Fruit fly (Drosophila melanogaster) whole organism, embryonic: ENCODE measurements around the gene CG3505.
A peak's percentile ranks its signal among the peaks of the same experiment; 100 is the strongest.

Experiments used
- Asciz ChIP-seq: fragments of 200-800 bp; sonication (Bioruptor generic); optimal IDR thresholded peaks from 2 replicates; lab custom pipeline; 2017; ENCODE audit warnings: missing biosample characterization, mild to moderate bottlenecking, missing genetic modification characterization, missing genetic modification reagents
- CG10654 ChIP-seq: fragments of 200-800 bp; sonication (Bioruptor generic); optimal IDR thresholded peaks from 2 replicates; lab custom pipeline; 2016; ENCODE audit warnings: missing biosample characterization, missing genetic modification characterization
- CG11085 ChIP-seq: fragments of 200-800 bp; sonication (Bioruptor generic); IDR thresholded peaks from 2 replicates; pipeline ENCODE4 v1.3.6; 2022; ENCODE audit warnings: missing biosample characterization, missing genetic modification characterization
- CG11247 ChIP-seq: fragments of 200-800 bp; sonication (Bioruptor generic); IDR thresholded peaks from 2 replicates; pipeline ENCODE4 v1.3.6; 2022; ENCODE audit warnings: missing biosample characterization, missing genetic modification characterization
- CG11504 ChIP-seq: fragments of 200-800 bp; sonication (Bioruptor generic); optimal IDR thresholded peaks from 3 replicates; lab custom pipeline; 2019; ENCODE audit warnings: missing biosample characterization, mild to moderate bottlenecking, missing genetic modification characterization, moderate library complexity
- CG12659 ChIP-seq: fragments of 200-800 bp; sonication (Bioruptor generic); optimal IDR thresholded peaks from 3 replicates; lab custom pipeline; 2017; ENCODE audit warnings: mild to moderate bottlenecking, missing biosample characterization, missing genetic modification reagents, missing genetic modification characterization
- CG13424 ChIP-seq: fragments of 200-800 bp; sonication (Bioruptor generic); optimal IDR thresholded peaks from 2 replicates; lab custom pipeline; 2019; ENCODE audit warnings: missing biosample characterization, mild to moderate bottlenecking, missing genetic modification characterization, moderate library complexity
- CG15073 ChIP-seq: fragments of 200-800 bp; sonication (Bioruptor generic); optimal IDR thresholded peaks from 2 replicates; lab custom pipeline; 2016; ENCODE audit warnings: missing biosample characterization, missing genetic modification characterization
- CG1529 ChIP-seq: fragments of 200-800 bp; sonication (Bioruptor generic); optimal IDR thresholded peaks from 3 replicates; lab custom pipeline; 2018; ENCODE audit warnings: missing biosample characterization, missing genetic modification characterization
- CG1603 ChIP-seq: fragments of 200-800 bp; sonication (Bioruptor generic); optimal IDR thresholded peaks from 2 replicates; lab custom pipeline; 2019; ENCODE audit warnings: missing biosample characterization, mild to moderate bottlenecking, missing genetic modification characterization, moderate library complexity
- CG16815 ChIP-seq: fragments of 200-800 bp; sonication (Bioruptor generic); optimal IDR thresholded peaks from 3 replicates; lab custom pipeline; 2017; ENCODE audit warnings: missing biosample characterization, mild to moderate bottlenecking, missing genetic modification characterization
- CG2120 ChIP-seq: fragments of 200-800 bp; sonication (Bioruptor generic); optimal IDR thresholded peaks from 3 replicates; lab custom pipeline; 2016; ENCODE audit warnings: missing biosample characterization, missing genetic modification characterization
- CG2678 ChIP-seq: fragments of 200-800 bp; sonication (Bioruptor generic); optimal IDR thresholded peaks from 3 replicates; lab custom pipeline; 2019; ENCODE audit warnings: missing biosample characterization, mild to moderate bottlenecking, missing genetic modification characterization, moderate library complexity
- CG2889 ChIP-seq: fragments of 200-800 bp; sonication (Bioruptor generic); IDR thresholded peaks from 3 replicates; pipeline ENCODE4 v1.3.6; 2022; ENCODE audit warnings: missing biosample characterization, missing genetic modification characterization
- CG31224 ChIP-seq: fragments of 200-800 bp; sonication (Bioruptor generic); IDR thresholded peaks from 2 replicates; pipeline ENCODE4 v1.3.6; 2022; ENCODE audit warnings: missing biosample characterization, missing genetic modification characterization
- CG4328 ChIP-seq: fragments of 200-800 bp; sonication (Bioruptor generic); optimal IDR thresholded peaks from 3 replicates; lab custom pipeline; 2017; ENCODE audit warnings: missing biosample characterization, missing genetic modification reagents, missing genetic modification characterization
- CG6689 ChIP-seq: fragments of 200-800 bp; sonication (Bioruptor generic); IDR thresholded peaks from 2 replicates; pipeline ENCODE4 v1.3.6; 2022; ENCODE audit warnings: missing biosample characterization, missing genetic modification characterization
- CG6765 ChIP-seq: fragments of 200-800 bp; sonication (Bioruptor generic); optimal IDR thresholded peaks from 3 replicates; lab custom pipeline; 2017; ENCODE audit warnings: missing biosample characterization, mild to moderate bottlenecking, missing genetic modification characterization
- CG6791 ChIP-seq: fragments of 200-800 bp; sonication (Bioruptor generic); IDR thresholded peaks from 3 replicates; pipeline ENCODE4 v1.3.6; 2022; ENCODE audit warnings: missing biosample characterization, missing genetic modification characterization; ENCODE audit not compliant: partially characterized antibody
- CG9932 ChIP-seq: fragments of 200-800 bp; sonication (Bioruptor generic); IDR thresholded peaks from 2 replicates; pipeline ENCODE4 v1.3.6; 2022; ENCODE audit warnings: missing biosample characterization, missing genetic modification characterization
- Dp ChIP-seq: fragments of 200-800 bp; sonication (Bioruptor generic); optimal IDR thresholded peaks from 2 replicates; lab custom pipeline; 2018; ENCODE audit warnings: missing biosample characterization, mild to moderate bottlenecking, missing genetic modification characterization, moderate library complexity
- Drgx ChIP-seq: fragments of 200-800 bp; sonication (Bioruptor generic); IDR thresholded peaks from 2 replicates; pipeline ENCODE4 v1.3.6; 2022; ENCODE audit warnings: missing biosample characterization, missing genetic modification characterization
- Scr ChIP-seq: fragments of 200-800 bp; sonication (Bioruptor generic); IDR thresholded peaks from 2 replicates; pipeline ENCODE4 v1.3.6; 2022; ENCODE audit warnings: missing biosample characterization, missing genetic modification characterization; ENCODE audit not compliant: partially characterized antibody
- Sox102F ChIP-seq: fragments of 200-800 bp; sonication (Bioruptor generic); optimal IDR thresholded peaks from 2 replicates; lab custom pipeline; 2018; ENCODE audit warnings: missing biosample characterization, mild to moderate bottlenecking, missing genetic modification characterization, moderate library complexity
- Ssrp ChIP-seq: fragments of 200-800 bp; sonication (Bioruptor generic); optimal IDR thresholded peaks from 2 replicates; lab custom pipeline; 2018; ENCODE audit warnings: missing biosample characterization, mild to moderate bottlenecking, missing genetic modification characterization, moderate library complexity
- Trl ChIP-seq, 3 experiments: fragments of >200 bp in 2 of 3; fragments of 200-800 bp in 1 of 3; sonication (Bioruptor generic) in 1 of 3; optimal IDR thresholded peaks; 2 replicates in 1 of 3; 3 replicates in 2 of 3; lab custom pipeline; 2016 to 2017; ENCODE audit warnings: missing biosample characterization in 1 of 3, missing genetic modification characterization in 1 of 3
- abd-A ChIP-seq: fragments of 200-800 bp; sonication (Bioruptor generic); optimal IDR thresholded peaks from 3 replicates; lab custom pipeline; 2019; ENCODE audit warnings: missing biosample characterization, mild to moderate bottlenecking, missing genetic modification characterization, moderate library complexity
- ato ChIP-seq: fragments of 200-800 bp; sonication (Bioruptor generic); IDR thresholded peaks from 2 replicates; pipeline ENCODE4 v1.3.6; 2022; ENCODE audit warnings: missing biosample characterization, missing genetic modification characterization; ENCODE audit not compliant: partially characterized antibody
- br ChIP-seq: fragments of >200 bp; optimal IDR thresholded peaks from 2 replicates; lab custom pipeline; 2017
- caup ChIP-seq: fragments of 200-800 bp; sonication (Bioruptor generic); optimal IDR thresholded peaks from 3 replicates; lab custom pipeline; 2017; ENCODE audit warnings: missing biosample characterization, mild to moderate bottlenecking, missing genetic modification characterization, moderate library complexity; ENCODE audit not compliant: severe bottlenecking
- chm ChIP-seq: fragments of 200-800 bp; sonication (Bioruptor generic); IDR thresholded peaks from 2 replicates; pipeline ENCODE4 v1.3.6; 2022; ENCODE audit warnings: missing biosample characterization, missing genetic modification characterization
- fd64A ChIP-seq: fragments of 200-800 bp; sonication (Bioruptor generic); optimal IDR thresholded peaks from 3 replicates; lab custom pipeline; 2018; ENCODE audit warnings: missing biosample characterization, mild to moderate bottlenecking, missing genetic modification characterization
- gce ChIP-seq: fragments of 200-800 bp; sonication (Bioruptor generic); IDR thresholded peaks from 3 replicates; pipeline ENCODE4 v1.3.6; 2022; ENCODE audit warnings: missing biosample characterization, missing genetic modification characterization
- gcm ChIP-seq: fragments of 200-800 bp; sonication (Bioruptor generic); optimal IDR thresholded peaks from 2 replicates; lab custom pipeline; 2019; ENCODE audit warnings: missing biosample characterization, mild to moderate bottlenecking, missing genetic modification characterization, moderate library complexity
- gfzf ChIP-seq: fragments of 200-800 bp; sonication (Bioruptor generic); optimal IDR thresholded peaks from 2 replicates; lab custom pipeline; 2016; ENCODE audit warnings: missing biosample characterization, mild to moderate bottlenecking, missing genetic modification characterization, moderate library complexity
- grau ChIP-seq: fragments of 200-800 bp; optimal IDR thresholded peaks from 3 replicates; lab custom pipeline; 2019; ENCODE audit warnings: missing biosample characterization, mild to moderate bottlenecking, missing genetic modification characterization, moderate library complexity
- grn ChIP-seq: fragments of 200-800 bp; sonication (Bioruptor generic); optimal IDR thresholded peaks from 3 replicates; lab custom pipeline; 2017; ENCODE audit warnings: missing biosample characterization, missing genetic modification characterization
- gsb ChIP-seq: fragments of 200-800 bp; sonication (Bioruptor generic); IDR thresholded peaks from 2 replicates; pipeline ENCODE4 v1.3.6; 2022; ENCODE audit warnings: missing biosample characterization, missing genetic modification characterization
- gsb-n ChIP-seq: fragments of 200-800 bp; sonication (Bioruptor generic); optimal IDR thresholded peaks from 3 replicates; lab custom pipeline; 2018; ENCODE audit warnings: missing biosample characterization, mild to moderate bottlenecking, missing genetic modification characterization
- hkb ChIP-seq, 2 experiments: fragments of 200-800 bp in 1 of 2; fragments of >200 bp in 1 of 2; sonication (Bioruptor generic) in 1 of 2; IDR thresholded peaks in 1 of 2; optimal IDR thresholded peaks in 1 of 2; 2 replicates each; pipeline versions ENCODE4 v1.3.6 to Lab custom; 2017 to 2022; ENCODE audit warnings: missing biosample characterization in 1 of 2, missing genetic modification characterization in 1 of 2
- kni ChIP-seq: fragments of 200-800 bp; sonication (Bioruptor generic); optimal IDR thresholded peaks from 3 replicates; lab custom pipeline; 2017; ENCODE audit warnings: mild to moderate bottlenecking, missing biosample characterization, missing genetic modification reagents, missing genetic modification characterization
- nom ChIP-seq: fragments of 200-800 bp; sonication (Bioruptor generic); optimal IDR thresholded peaks from 2 replicates; lab custom pipeline; 2017; ENCODE audit warnings: missing biosample characterization, missing genetic modification characterization, mild to moderate bottlenecking, moderate library complexity, missing genetic modification reagents
- otp ChIP-seq: fragments of 200-800 bp; sonication (Bioruptor generic); IDR thresholded peaks from 3 replicates; pipeline ENCODE4, ENCODE4 v1.3.6; 2022; ENCODE audit warnings: missing biosample characterization, missing genetic modification characterization
- pum ChIP-seq: fragments of 200-800 bp; sonication (Bioruptor generic); optimal IDR thresholded peaks from 2 replicates; lab custom pipeline; 2016; ENCODE audit warnings: missing biosample characterization, missing genetic modification characterization
- run ChIP-seq: fragments of 200-800 bp; sonication (Bioruptor generic); optimal IDR thresholded peaks from 3 replicates; lab custom pipeline; 2018; ENCODE audit warnings: missing biosample characterization, mild to moderate bottlenecking, missing genetic modification characterization
- salm ChIP-seq: fragments of 200-800 bp; sonication (Bioruptor generic); optimal IDR thresholded peaks from 2 replicates; lab custom pipeline; 2018; ENCODE audit warnings: missing biosample characterization, mild to moderate bottlenecking, missing genetic modification characterization
- scrt ChIP-seq: fragments of 200-800 bp; sonication (Bioruptor generic); optimal IDR thresholded peaks from 2 replicates; lab custom pipeline; 2018; ENCODE audit warnings: missing biosample characterization, mild to moderate bottlenecking, missing genetic modification characterization, moderate library complexity

Gene CG3505

DNA sequence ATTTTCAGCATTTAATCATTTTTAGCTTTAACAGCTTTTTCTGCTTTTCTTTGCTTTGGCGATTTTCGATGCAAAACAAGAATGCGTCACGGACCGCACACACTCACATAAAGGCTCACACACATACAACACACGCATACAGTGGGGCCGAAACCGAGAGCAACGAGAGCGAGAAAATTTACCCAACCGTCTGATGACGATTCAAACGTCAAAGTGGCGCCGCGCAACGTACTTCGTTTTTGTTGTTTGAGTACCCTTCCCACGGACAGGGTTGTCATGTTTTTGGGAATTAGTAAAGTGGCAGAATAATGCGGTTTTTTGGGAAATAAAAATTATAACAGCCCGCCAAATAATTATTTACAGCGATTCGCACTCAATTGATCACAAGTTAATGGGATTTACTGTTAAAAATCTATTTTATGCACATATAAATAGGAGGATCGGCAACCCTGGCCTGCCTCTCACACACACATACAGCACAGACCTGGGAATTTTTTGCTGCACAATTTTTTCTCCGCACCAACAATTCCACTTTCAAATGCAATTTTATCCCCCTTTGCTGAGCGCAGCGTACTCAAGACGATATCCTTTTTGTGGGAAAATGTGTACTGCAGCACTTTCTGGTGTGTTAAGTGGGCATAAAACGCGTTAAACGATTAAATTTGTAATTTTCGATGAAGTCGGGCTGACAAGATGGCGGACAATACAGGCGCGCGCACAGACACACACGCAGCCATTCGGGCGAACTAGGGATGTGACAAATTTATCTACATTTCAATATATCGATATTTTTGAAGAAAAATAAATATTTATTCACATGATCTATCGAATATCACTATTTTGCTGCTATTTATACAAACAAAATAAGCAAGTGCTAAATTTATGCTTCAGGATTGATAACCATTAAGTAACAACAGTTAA is 2.0 kb upstream of the CG3505 start:
- TF ChIP-seq ato (no peak), br (lab: Kevin White, UChicago) (no peak), nom (GFP tag; lab: Kevin White, UChicago) (peak; percentile 91), CG9932 (GFP tag; lab: Robert Waterston, UW) (peak; percentile 92), gce (GFP tag; lab: Robert Waterston, UW) (peak; percentile 86), CG31224 (GFP tag; lab: Robert Waterston, UW) (peak; percentile 87), Drgx (GFP tag; lab: Robert Waterston, UW) (peak; percentile 93), hkb (optimal IDR thresholded peaks at IDR 0.05; lab: Kevin White, UChicago) (peak; percentile 1), hkb (GFP tag; IDR thresholded peaks at IDR 0.05; lab: Robert Waterston, UW) (peak; percentile 93), gcm (peak; percentile 91), CG4328 (GFP tag; lab: Kevin White, UChicago) (peak; percentile 93), CG1529 (GFP tag; lab: Kevin White, UChicago) (peak; percentile 93), pum (GFP tag; lab: Kevin White, UChicago) (peak; percentile 90), gsb-n (tag; lab: Kevin White, UChicago) (peak; percentile 92), caup (peak; percentile 94), CG11504 (tag; lab: Kevin White, UChicago) (peak; percentile 93), chm (GFP tag; lab: Robert Waterston, UW) (peak; percentile 72), CG1603 (peak; percentile 95), fd64A (GFP tag; lab: Kevin White, UChicago) (peak; percentile 86), CG6791 (peak; percentile 39; the same call in 1 of the 3 replicates), CG11085 (GFP tag; lab: Robert Waterston, UW) (peak; percentile 84), CG6689 (peak; percentile 92), CG10654 (GFP tag; lab: Kevin White, UChicago) (peak; percentile 82), Dp (GFP tag; lab: Kevin White, UChicago) (no peak), salm (peak; percentile 87), CG15073 (GFP tag; lab: Kevin White, UChicago) (no peak), Asciz (GFP tag; lab: Kevin White, UChicago) (peak; percentile 86), otp (GFP tag; lab: Robert Waterston, UW) (peak; percentile 89), CG2678 (tag; lab: Kevin White, UChicago) (peak; percentile 97), Ssrp (tag; lab: Kevin White, UChicago) (peak; percentile 88), grn (GFP tag; lab: Kevin White, UChicago) (no peak), abd-A (tag; lab: Kevin White, UChicago) (peak; percentile 56), gsb (GFP tag; lab: Robert Waterston, UW) (peak; percentile 87), CG12659 (GFP tag; lab: Kevin White, UChicago) (peak; percentile 96), Sox102F (GFP tag; lab: Kevin White, UChicago) (peak; percentile 93), CG11247 (GFP tag; lab: Robert Waterston, UW) (peak; percentile 85), CG13424 (tag; lab: Kevin White, UChicago) (peak; percentile 96), gfzf (GFP tag; lab: Kevin White, UChicago) (no peak), run (tag; lab: Kevin White, UChicago) (peak; percentile 89), CG2120 (GFP tag; lab: Kevin White, UChicago) (peak; percentile 96), Scr (peak; percentile 76), grau (tag; lab: Kevin White, UChicago) (peak; percentile 94), CG2889 (GFP tag; lab: Robert Waterston, UW) (peak; percentile 84), CG6765 (GFP tag; lab: Kevin White, UChicago) (peak; percentile 94), kni (GFP tag; lab: Kevin White, UChicago) (peak; percentile 91), CG16815 (GFP tag; lab: Kevin White, UChicago) (peak; percentile 89), scrt (GFP tag; lab: Kevin White, UChicago) (peak; percentile 91), Trl (optimal IDR thresholded peaks at IDR 0.05; lab: Kevin White, UChicago) (peak in 1 of 2 experiments; percentile 69), Trl (GFP tag; optimal IDR thresholded peaks at IDR 0.05; lab: Kevin White, UChicago) (peak; percentile 94)
